Fruit fly (Drosophila melanogaster): ENCODE data around the gene REG.

DNA sequence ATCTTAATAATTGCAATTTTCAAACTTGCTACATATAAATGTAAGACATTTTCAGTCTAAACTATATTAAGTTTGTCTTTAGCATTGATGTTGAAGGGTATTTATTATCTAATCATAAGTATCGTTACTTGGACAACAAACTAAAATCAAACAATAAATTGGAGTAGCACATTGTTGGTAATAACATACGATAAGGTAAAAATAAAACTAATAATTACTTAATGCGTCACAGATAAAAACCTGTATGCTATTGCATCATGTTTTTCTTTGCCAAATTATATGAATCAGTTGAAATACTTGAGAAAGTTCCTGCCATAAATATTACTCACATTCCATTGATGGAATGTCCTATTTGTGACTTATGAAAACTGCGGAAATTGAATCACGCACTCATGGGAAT is 28.7 kb downstream of the REG start:
- TF ChIP-seq pad (GFP tag; optimal IDR thresholded peaks at IDR 0.05) = no peak
- no peak for TF ChIP-seq tj (GFP tag; optimal IDR thresholded peaks at IDR 0.05)
